Worm (Caenorhabditis elegans) whole organism, mixed stage, embryonic: ENCODE data around the gene F56D1.1.

ENCODE experiments used
- nhr-237 ChIP-seq: fragments of 150-350 bp; optimal IDR thresholded peaks from 2 replicates; lab custom pipeline; 2014; ENCODE audit warnings: missing biosample characterization, missing genetic modification characterization
- nhr-76 ChIP-seq: sonication (generic microtip); optimal IDR thresholded peaks from 2 replicates; lab custom pipeline; 2017; ENCODE audit warnings: missing biosample characterization, missing genetic modification characterization
- sem-2 ChIP-seq: fragments of 200-800 bp; sonication (Bioruptor generic); optimal IDR thresholded peaks from 2 replicates; lab custom pipeline; 2018; ENCODE audit warnings: mild to moderate bottlenecking, missing genetic modification characterization, missing compliant biosample characterization
- ztf-11 ChIP-seq: fragments of 150-350 bp; optimal IDR thresholded peaks from 2 replicates; lab custom pipeline; 2014; ENCODE audit warnings: missing biosample characterization, missing genetic modification characterization

- TF ChIP-seq nhr-76 (tag; lab: Kevin White, UChicago) (no peak), ztf-11 (tag; lab: Kevin White, UChicago) (no peak), nhr-237 (no peak), sem-2 (GFP tag; lab: Kevin White, UChicago) (no peak)
These were observed 44.2 kb downstream of the F56D1.1 start, which contains the start of gene ZK177.11 for ce11 chrII:5522637-5523036.
